Worm (Caenorhabditis elegans) whole organism, young adult: ENCODE results near the gene M02H5.8.
A peak's percentile ranks its signal among the peaks of the same experiment; 100 is the strongest.

Source experiments
- B0035.1 ChIP-seq: sonication (generic microtip); optimal IDR thresholded peaks from 2 replicates; lab custom pipeline; 2016; ENCODE audit warnings: missing genetic modification characterization, mild to moderate bottlenecking, missing compliant biosample characterization, missing genotype, missing genetic modification reagents
- B0336.3 ChIP-seq: fragments of 200-800 bp; sonication (Bioruptor generic); IDR thresholded peaks from 2 replicates; pipeline ENCODE4 v1.3.6; 2022; ENCODE audit warnings: missing genetic modification characterization, missing compliant biosample characterization
- F37B4.10 ChIP-seq: fragments of 200-800 bp; sonication (Bioruptor generic); IDR thresholded peaks from 2 replicates; pipeline ENCODE4 v1.3.6; 2022; ENCODE audit warnings: missing genetic modification characterization, missing compliant biosample characterization
- F49E8.2 ChIP-seq: sonication (generic microtip); optimal IDR thresholded peaks from 3 replicates; lab custom pipeline; 2017; ENCODE audit warnings: missing genetic modification characterization, mild to moderate bottlenecking, missing compliant biosample characterization, antibody characterized with exemption, moderate library complexity; ENCODE audit not compliant: insufficient read depth
- F52B5.7 ChIP-seq: sonication (generic microtip); optimal IDR thresholded peaks from 2 replicates; lab custom pipeline; 2016; ENCODE audit warnings: mild to moderate bottlenecking, missing genetic modification characterization, missing compliant biosample characterization
- F57C9.4 ChIP-seq: sonication (generic microtip); optimal IDR thresholded peaks from 2 replicates; lab custom pipeline; 2017; ENCODE audit warnings: mild to moderate bottlenecking, missing genetic modification characterization, missing compliant biosample characterization
- T26A5.8 ChIP-seq: sonication (generic microtip); optimal IDR thresholded peaks from 2 replicates; lab custom pipeline; 2016; ENCODE audit warnings: missing genetic modification characterization, missing compliant biosample characterization
- Y67H2A.10 ChIP-seq: fragments of 200-800 bp; sonication (Bioruptor generic); conservative IDR thresholded peaks from 2 replicates; pipeline ENCODE4 v1.3.6; 2022; ENCODE audit warnings: missing genetic modification reagents, missing genetic modification characterization, missing compliant biosample characterization
- ZK185.1 ChIP-seq: sonication (generic microtip); optimal IDR thresholded peaks from 2 replicates; lab custom pipeline; 2016; ENCODE audit warnings: mild to moderate bottlenecking, missing genetic modification characterization, missing compliant biosample characterization; ENCODE audit not compliant: poor library complexity, severe bottlenecking
- ama-1 ChIP-seq, 3 experiments: fragments of 150-350 bp in 1 of 3; sonication (generic microtip) in 2 of 3; optimal IDR thresholded peaks; 2 replicates each; lab custom pipeline; 2014 to 2018; ENCODE audit warnings: missing biosample characterization in 2 of 3, missing genetic modification characterization in 2 of 3, missing genetic modification reagents in 2 of 3
- atf-7 ChIP-seq: sonication (generic microtip); optimal IDR thresholded peaks from 2 replicates; lab custom pipeline; 2017; ENCODE audit warnings: mild to moderate bottlenecking, missing genetic modification characterization, missing compliant biosample characterization
- ccch-3 ChIP-seq: fragments of 200-800 bp; sonication (Bioruptor generic); optimal IDR thresholded peaks from 2 replicates; lab custom pipeline; 2018; ENCODE audit warnings: mild to moderate bottlenecking, missing genetic modification characterization, missing compliant biosample characterization
- cebp-1 ChIP-seq, 2 experiments: fragments of 200-800 bp in 1 of 2; sonication (Bioruptor generic) in 1 of 2; sonication (generic microtip) in 1 of 2; IDR thresholded peaks in 1 of 2; optimal IDR thresholded peaks in 1 of 2; 2 replicates each; pipeline versions ENCODE4 v1.3.6 to Lab custom; 2017 to 2022; ENCODE audit warnings: missing compliant biosample characterization in 2 of 2, missing genetic modification characterization in 2 of 2, mild to moderate bottlenecking in 1 of 2, missing genetic modification reagents in 1 of 2, moderate library complexity in 1 of 2
- cebp-2 ChIP-seq: fragments of 200-800 bp; sonication (Bioruptor generic); IDR thresholded peaks from 2 replicates; pipeline ENCODE4 v1.3.6; 2022; ENCODE audit warnings: missing genetic modification characterization, missing compliant biosample characterization
- ceh-40 ChIP-seq: fragments of 200-800 bp; sonication (Bioruptor generic); IDR thresholded peaks from 2 replicates; pipeline ENCODE4 v1.3.6; 2022; ENCODE audit warnings: missing genetic modification characterization, missing compliant biosample characterization
- dpl-1 ChIP-seq: fragments of 150-350 bp; optimal IDR thresholded peaks from 2 replicates; lab custom pipeline; 2014; ENCODE audit warnings: missing biosample characterization, missing genetic modification reagents, missing genetic modification characterization
- egl-18 ChIP-seq: fragments of 200-800 bp; sonication (Bioruptor generic); IDR thresholded peaks from 2 replicates; pipeline ENCODE4 v1.3.6; 2022; ENCODE audit warnings: missing genetic modification reagents, missing genetic modification characterization, missing compliant biosample characterization
- gei-17 ChIP-seq: fragments of 200-800 bp; sonication (Bioruptor generic); optimal IDR thresholded peaks from 2 replicates; lab custom pipeline; 2018; ENCODE audit warnings: mild to moderate bottlenecking, missing genetic modification characterization, missing compliant biosample characterization
- hrde-1 ChIP-seq: sonication (generic microtip); optimal IDR thresholded peaks from 2 replicates; lab custom pipeline; 2016; ENCODE audit warnings: missing genetic modification characterization, mild to moderate bottlenecking, missing compliant biosample characterization, moderate library complexity, missing genotype, missing genetic modification reagents, borderline replicate concordance
- lag-1 ChIP-seq: fragments of 200-800 bp; sonication (Bioruptor generic); IDR thresholded peaks from 2 replicates; pipeline ENCODE4 v1.3.6; 2022; ENCODE audit warnings: missing genetic modification reagents, missing genetic modification characterization, missing compliant biosample characterization
- lin-54 ChIP-seq: fragments of 200-800 bp; sonication (Bioruptor generic); optimal IDR thresholded peaks from 2 replicates; lab custom pipeline; 2018; ENCODE audit warnings: mild to moderate bottlenecking, missing genetic modification characterization, missing compliant biosample characterization
- lir-1 ChIP-seq: fragments of 200-800 bp; sonication (Bioruptor generic); conservative IDR thresholded peaks from 2 replicates; pipeline ENCODE4 v1.3.6; 2022; ENCODE audit warnings: missing genetic modification reagents, missing genetic modification characterization, missing compliant biosample characterization
- madf-6 ChIP-seq: fragments of 200-800 bp; sonication (Bioruptor generic); IDR thresholded peaks from 2 replicates; pipeline ENCODE4 v1.3.6; 2022; ENCODE audit warnings: missing genetic modification reagents, missing genetic modification characterization, missing compliant biosample characterization
- nfya-1 ChIP-seq: sonication (generic microtip); optimal IDR thresholded peaks from 2 replicates; lab custom pipeline; 2017; ENCODE audit warnings: antibody characterized with exemption, missing compliant biosample characterization, missing genetic modification characterization, borderline replicate concordance; ENCODE audit not compliant: insufficient read depth
- nfya-2 ChIP-seq: fragments of 200-800 bp; sonication (Bioruptor generic); IDR thresholded peaks from 2 replicates; pipeline ENCODE4 v1.3.6; 2022; ENCODE audit warnings: missing genetic modification reagents, missing genetic modification characterization, missing compliant biosample characterization
- nhr-179 ChIP-seq: sonication (generic microtip); optimal IDR thresholded peaks from 2 replicates; lab custom pipeline; 2016; ENCODE audit warnings: mild to moderate bottlenecking, missing genetic modification characterization, missing compliant biosample characterization
- nhr-80 ChIP-seq: sonication (generic microtip); optimal IDR thresholded peaks from 2 replicates; lab custom pipeline; 2016; ENCODE audit warnings: missing genetic modification characterization, missing compliant biosample characterization
- pha-4 ChIP-seq: fragments of 150-350 bp; sonication (generic microtip); optimal IDR thresholded peaks from 2 replicates; lab custom pipeline; 2014; ENCODE audit warnings: missing biosample characterization, missing genetic modification reagents, missing genetic modification characterization
- rec-8 ChIP-seq, 2 experiments: sonication (generic microtip); optimal IDR thresholded peaks; 2 replicates each; lab custom pipeline; 2016; ENCODE audit warnings: mild to moderate bottlenecking in 2 of 2, missing genetic modification characterization in 2 of 2, missing genetic modification reagents in 2 of 2, missing genotype in 2 of 2, missing biosample characterization in 1 of 2, missing compliant biosample characterization in 1 of 2, moderate library complexity in 1 of 2
- snpc-1.1 ChIP-seq: sonication (generic microtip); optimal IDR thresholded peaks from 2 replicates; lab custom pipeline; 2017; ENCODE audit warnings: missing genetic modification characterization, mild to moderate bottlenecking, missing compliant biosample characterization, antibody characterized with exemption, moderate library complexity, missing genotype, missing genetic modification reagents; ENCODE audit not compliant: insufficient read depth
- snpc-1.3 ChIP-seq: sonication (generic microtip); optimal IDR thresholded peaks from 2 replicates; lab custom pipeline; 2017; ENCODE audit warnings: missing genetic modification characterization, mild to moderate bottlenecking, missing compliant biosample characterization, antibody characterized with exemption, moderate library complexity, missing genotype, missing genetic modification reagents; ENCODE audit not compliant: insufficient read depth
- tlf-1 ChIP-seq: fragments of 200-800 bp; sonication (Bioruptor generic); optimal IDR thresholded peaks from 2 replicates; lab custom pipeline; 2018; ENCODE audit warnings: mild to moderate bottlenecking, missing genetic modification characterization, missing compliant biosample characterization
- unc-130 ChIP-seq: sonication (generic microtip); optimal IDR thresholded peaks from 2 replicates; lab custom pipeline; 2016; ENCODE audit warnings: missing genetic modification reagents, missing genetic modification characterization, missing compliant biosample characterization
- ztf-22 ChIP-seq: fragments of 200-800 bp; sonication (Bioruptor generic); optimal IDR thresholded peaks from 2 replicates; lab custom pipeline; 2018; ENCODE audit warnings: mild to moderate bottlenecking, missing genetic modification characterization, moderate library complexity, missing compliant biosample characterization
- ztf-25 ChIP-seq: fragments of 200-800 bp; sonication (Bioruptor generic); IDR thresholded peaks from 2 replicates; pipeline ENCODE4 v1.3.6; 2022; ENCODE audit warnings: missing genetic modification reagents, missing genetic modification characterization, missing compliant biosample characterization

Gene M02H5.8

ce11 chrV:457839-458238 is 8.1 kb downstream of the M02H5.8 start:
- TF ChIP-seq cebp-1 (GFP tag; IDR thresholded peaks at IDR 0.05; lab: Robert Waterston, UW) (no peak), cebp-1 (tag; optimal IDR thresholded peaks at IDR 0.05; lab: Kevin White, UChicago) (peak; percentile 72), ccch-3 (GFP tag; lab: Kevin White, UChicago) (no peak), pha-4 (tag; lab: Kevin White, UChicago) (peak; percentile 5)

ce11 chrV:459464-459863 is 9.7 kb downstream of the M02H5.8 start, which contains the start of gene nhr-203:
Gene nhr-203, plus strand, starts transcription at chrV:459795.
- TF ChIP-seq ztf-22 (no peak), nhr-80 (peak; percentile 67)

- TF ChIP-seq lag-1 (GFP tag; lab: Robert Waterston, UW) (no peak), tlf-1 (GFP tag; lab: Kevin White, UChicago) (no peak), ztf-25 (GFP tag; lab: Robert Waterston, UW) (no peak), nfya-2 (GFP tag; lab: Robert Waterston, UW) (no peak), cebp-2 (GFP tag; lab: Robert Waterston, UW) (no peak), nhr-80 (peak; percentile 49), rec-8 (tag; optimal IDR thresholded peaks at IDR 0.05; lab: Kevin White, UChicago) (no peak), F52B5.7 (tag; lab: Kevin White, UChicago) (no peak)
These were observed 12.5 kb downstream of the M02H5.8 start, which contains the start of gene nhr-202 for ce11 chrV:462263-462662. Gene nhr-202, plus strand, starts transcription at chrV:462588.

- TF ChIP-seq nhr-179 (no peak), hrde-1 (tag; lab: Kevin White, UChicago) (no peak), lir-1 (GFP tag; lab: Robert Waterston, UW) (no peak), nhr-80 (peak; percentile 11), B0336.3 (GFP tag; lab: Robert Waterston, UW) (no peak)
These were observed 15.0 kb downstream of the M02H5.8 start, which contains the start of gene nhr-201 for ce11 chrV:464800-465199. Gene nhr-201, plus strand, starts transcription at chrV:464828.

ce11 chrV:465355-465754 is 15.6 kb downstream of the M02H5.8 start:
- no peak for TF ChIP-seq unc-130 (GFP tag; lab: Kevin White, UChicago)
- no peak for TF ChIP-seq madf-6 (GFP tag; lab: Robert Waterston, UW)
- TF ChIP-seq F57C9.4 (tag; lab: Kevin White, UChicago) = no peak
- TF ChIP-seq nfya-1 = no peak
- no peak for TF ChIP-seq ama-1 (optimal IDR thresholded peaks at IDR 0.05; lab: Kevin White, UChicago)
- TF ChIP-seq ama-1 (GFP tag; optimal IDR thresholded peaks at IDR 0.05; lab: Kevin White, UChicago) = no peak
- no peak for TF ChIP-seq ZK185.1 (tag; lab: Kevin White, UChicago)
- no peak for TF ChIP-seq snpc-1.3 (tag; lab: Kevin White, UChicago)
- no peak for TF ChIP-seq B0035.1 (tag; lab: Kevin White, UChicago)
- TF ChIP-seq snpc-1.1 = no peak
- TF ChIP-seq F49E8.2 = no peak
- TF ChIP-seq egl-18 (GFP tag; lab: Robert Waterston, UW) = no peak
- no peak for TF ChIP-seq dpl-1
- no peak for TF ChIP-seq ztf-22
- no peak for TF ChIP-seq lin-54 (GFP tag; lab: Kevin White, UChicago)
- no peak for TF ChIP-seq Y67H2A.10 (GFP tag; lab: Robert Waterston, UW)
- no peak for TF ChIP-seq atf-7
- TF ChIP-seq ceh-40 = no peak
- no peak for TF ChIP-seq F37B4.10 (GFP tag; lab: Robert Waterston, UW)
- TF ChIP-seq gei-17 = no peak
- no peak for TF ChIP-seq T26A5.8 (tag; lab: Kevin White, UChicago)
- TF ChIP-seq, all 124 proteins: peak for 0
